Fruit fly (Drosophila melanogaster) whole organism, wandering third instar larva: ENCODE data around the gene CG34155.

ENCODE experiments used
- Abd-B ChIP-seq: fragments of >200 bp; optimal IDR thresholded peaks from 2 replicates; lab custom pipeline; 2017; ENCODE audit warnings: missing biosample characterization, missing genetic modification characterization
- CG32264 ChIP-seq: fragments of 200-800 bp; sonication (Bioruptor generic); optimal IDR thresholded peaks from 2 replicates; lab custom pipeline; 2016; ENCODE audit warnings: missing biosample characterization, missing genetic modification characterization
- CG9705 ChIP-seq: fragments of 200-800 bp; sonication (Bioruptor generic); optimal IDR thresholded peaks from 2 replicates; lab custom pipeline; 2018; ENCODE audit warnings: missing biosample characterization, mild to moderate bottlenecking, missing genetic modification characterization
- CrebA ChIP-seq: fragments of 200-800 bp; sonication (Bioruptor generic); optimal IDR thresholded peaks from 2 replicates; lab custom pipeline; 2016; ENCODE audit warnings: missing biosample characterization, mild to moderate bottlenecking, missing genetic modification characterization, borderline replicate concordance
- Dfd ChIP-seq: fragments of >200 bp; optimal IDR thresholded peaks from 2 replicates; lab custom pipeline; 2017; ENCODE audit warnings: missing biosample characterization, missing genetic modification characterization
- Dif ChIP-seq: fragments of 200-275, 200-300 bp; sonication (Bioruptor generic); optimal IDR thresholded peaks from 2 replicates; lab custom pipeline; 2018; ENCODE audit warnings: missing biosample characterization, missing genetic modification characterization; ENCODE audit not compliant: partially characterized antibody
- GATAd ChIP-seq: sonication (Bioruptor generic); optimal IDR thresholded peaks from 2 replicates; lab custom pipeline; 2016; ENCODE audit warnings: missing biosample characterization, missing genetic modification characterization
- HLH106 ChIP-seq: fragments of 200-800 bp; optimal IDR thresholded peaks from 3 replicates; lab custom pipeline; 2019; ENCODE audit warnings: missing biosample characterization, mild to moderate bottlenecking, missing genetic modification characterization, moderate library complexity
- Hnf4 ChIP-seq: fragments of 200-800 bp; sonication (Bioruptor generic); optimal IDR thresholded peaks from 2 replicates; lab custom pipeline; 2016; ENCODE audit warnings: missing biosample characterization, mild to moderate bottlenecking, missing genetic modification characterization
- Hr78 ChIP-seq: fragments of >200 bp; optimal IDR thresholded peaks from 2 replicates; lab custom pipeline; 2017; ENCODE audit warnings: missing biosample characterization, missing genetic modification characterization
- Hr83 ChIP-seq: fragments of 200-300 bp; sonication (Bioruptor generic); optimal IDR thresholded peaks from 2 replicates; lab custom pipeline; 2016; ENCODE audit warnings: missing biosample characterization, mild to moderate bottlenecking, missing genetic modification characterization, moderate library complexity; ENCODE audit not compliant: poor library complexity, severe bottlenecking
- Jra ChIP-seq: sonication (Bioruptor generic); optimal IDR thresholded peaks from 2 replicates; lab custom pipeline; 2016; ENCODE audit warnings: missing biosample characterization, missing genetic modification characterization
- Mio ChIP-seq: sonication (Bioruptor generic); optimal IDR thresholded peaks from 2 replicates; lab custom pipeline; 2016; ENCODE audit warnings: missing biosample characterization, missing genetic modification characterization
- Myc ChIP-seq: fragments of >200 bp; optimal IDR thresholded peaks from 2 replicates; lab custom pipeline; 2017
- N ChIP-seq: fragments of >200 bp; optimal IDR thresholded peaks from 2 replicates; lab custom pipeline; 2018; ENCODE audit warnings: missing biosample characterization, missing external identifiers, missing genetic modification characterization
- OdsH ChIP-seq: fragments of 200-800 bp; sonication (Bioruptor generic); optimal IDR thresholded peaks from 2 replicates; lab custom pipeline; 2016; ENCODE audit warnings: missing biosample characterization, mild to moderate bottlenecking, missing genetic modification characterization
- Rel ChIP-seq, 2 experiments: fragments of 200-800 bp; sonication (Bioruptor generic) in 1 of 2; optimal IDR thresholded peaks; 2 replicates in 1 of 2; 3 replicates in 1 of 2; lab custom pipeline; 2016 to 2019; ENCODE audit warnings: mild to moderate bottlenecking in 2 of 2, missing biosample characterization in 2 of 2, missing genetic modification characterization in 2 of 2, moderate library complexity in 1 of 2
- Sp1 ChIP-seq: fragments of 200-800 bp; sonication (Bioruptor generic); optimal IDR thresholded peaks from 3 replicates; lab custom pipeline; 2019; ENCODE audit warnings: missing biosample characterization, mild to moderate bottlenecking, missing genetic modification characterization, moderate library complexity
- Vsx2 ChIP-seq: fragments of 200-300, 225-300 bp; sonication (Bioruptor generic); optimal IDR thresholded peaks from 2 replicates; lab custom pipeline; 2018; ENCODE audit warnings: missing biosample characterization, missing genetic modification characterization; ENCODE audit not compliant: partially characterized antibody
- br ChIP-seq: fragments of 200-800 bp; sonication (Bioruptor generic); optimal IDR thresholded peaks from 2 replicates; lab custom pipeline; 2016; ENCODE audit warnings: missing biosample characterization, missing genetic modification characterization
- brk ChIP-seq: fragments of 200-800 bp; sonication (Bioruptor generic); optimal IDR thresholded peaks from 2 replicates; lab custom pipeline; 2016; ENCODE audit warnings: missing biosample characterization, mild to moderate bottlenecking, missing genetic modification characterization
- dl ChIP-seq, 2 experiments: fragments of 175-275, 200-275 bp in 1 of 2; fragments of 200-275 bp in 1 of 2; sonication (Bioruptor generic); optimal IDR thresholded peaks; lab custom pipeline; 2018; ENCODE audit warnings: mild to moderate bottlenecking in 2 of 2, missing biosample characterization in 2 of 2, missing genetic modification characterization in 2 of 2, moderate library complexity in 2 of 2; ENCODE audit not compliant: partially characterized antibody in 2 of 2, insufficient read depth in 1 of 2
- dmrt93B ChIP-seq: fragments of 200-800 bp; sonication (Bioruptor generic); optimal IDR thresholded peaks from 2 replicates; lab custom pipeline; 2018; ENCODE audit warnings: missing biosample characterization, mild to moderate bottlenecking, missing genetic modification characterization
- dsf ChIP-seq: sonication (Bioruptor generic); optimal IDR thresholded peaks from 2 replicates; lab custom pipeline; 2016; ENCODE audit warnings: missing biosample characterization, missing genetic modification characterization, borderline replicate concordance
- ey ChIP-seq: fragments of 200-800 bp; sonication (Bioruptor generic); optimal IDR thresholded peaks from 2 replicates; lab custom pipeline; 2016; ENCODE audit warnings: missing biosample characterization, missing genetic modification characterization
- foxo ChIP-seq, 2 experiments: fragments of 200-800 bp; sonication (Bioruptor generic); optimal IDR thresholded peaks; 2 replicates in 1 of 2; 3 replicates in 1 of 2; lab custom pipeline; 2016 to 2017; ENCODE audit warnings: missing biosample characterization in 2 of 2, missing genetic modification characterization in 2 of 2
- fru ChIP-seq: fragments of 200-800 bp; sonication (Bioruptor generic); optimal IDR thresholded peaks from 3 replicates; lab custom pipeline; 2016; ENCODE audit warnings: missing biosample characterization, mild to moderate bottlenecking, missing genetic modification characterization
- h ChIP-seq: fragments of 200-800 bp; sonication (Bioruptor generic); optimal IDR thresholded peaks from 3 replicates; lab custom pipeline; 2016; ENCODE audit warnings: missing biosample characterization, mild to moderate bottlenecking, missing genetic modification characterization
- jim ChIP-seq: fragments of 175-275, 200-325 bp; sonication (Bioruptor generic); optimal IDR thresholded peaks from 2 replicates; lab custom pipeline; 2016; ENCODE audit warnings: missing biosample characterization, mild to moderate bottlenecking, missing genetic modification characterization
- lola ChIP-seq: fragments of >200 bp; optimal IDR thresholded peaks from 2 replicates; lab custom pipeline; 2017; ENCODE audit warnings: missing biosample characterization, missing genetic modification characterization
- pan ChIP-seq: fragments of >200 bp; optimal IDR thresholded peaks from 2 replicates; lab custom pipeline; 2017
- psq ChIP-seq: fragments of 200-800 bp; sonication (Bioruptor generic); optimal IDR thresholded peaks from 3 replicates; lab custom pipeline; 2017; ENCODE audit warnings: missing biosample characterization, mild to moderate bottlenecking, missing genetic modification characterization, moderate library complexity
- rgr ChIP-seq: fragments of 200-800 bp; sonication (Bioruptor generic); optimal IDR thresholded peaks from 3 replicates; lab custom pipeline; 2016; ENCODE audit warnings: missing biosample characterization, mild to moderate bottlenecking, missing genetic modification characterization
- sage ChIP-seq: fragments of 200-800 bp; sonication (Bioruptor generic); optimal IDR thresholded peaks from 2 replicates; lab custom pipeline; 2016; ENCODE audit warnings: missing biosample characterization, mild to moderate bottlenecking, missing genetic modification characterization
- sv ChIP-seq: fragments of 200-800 bp; sonication (Bioruptor generic); optimal IDR thresholded peaks from 3 replicates; lab custom pipeline; 2016; ENCODE audit warnings: missing biosample characterization, missing genetic modification characterization
- tai ChIP-seq: sonication (Bioruptor generic); optimal IDR thresholded peaks from 2 replicates; lab custom pipeline; 2016; ENCODE audit warnings: missing biosample characterization, missing genetic modification characterization
- usp ChIP-seq: fragments of >200 bp; optimal IDR thresholded peaks from 2 replicates; lab custom pipeline; 2017; ENCODE audit warnings: missing biosample characterization, missing genetic modification characterization
- woc ChIP-seq: sonication (Bioruptor generic); optimal IDR thresholded peaks from 2 replicates; lab custom pipeline; 2016; ENCODE audit warnings: missing biosample characterization, mild to moderate bottlenecking, missing genetic modification characterization

CG34155 gene

DNA sequence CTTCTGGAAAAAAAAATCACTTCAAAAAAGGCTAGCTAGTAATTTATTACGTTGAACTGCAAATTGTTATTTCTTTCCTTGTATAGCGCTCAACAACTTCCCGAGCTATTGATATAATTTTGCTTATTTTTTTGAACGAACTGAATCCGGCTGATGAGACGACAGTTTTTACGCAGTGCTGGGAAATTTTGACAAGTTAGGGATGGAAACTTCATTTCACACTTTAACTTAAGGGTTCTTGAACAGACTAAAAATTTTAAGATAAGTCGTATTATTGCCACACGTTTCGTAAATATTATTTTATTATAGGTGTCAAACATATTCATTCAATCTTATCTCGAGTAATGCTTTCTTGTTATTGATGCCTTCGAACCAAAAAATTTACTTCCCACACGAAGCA lies 23.5 kb upstream of the CG34155 start, which contains the start of gene Rpt6R:
Gene Rpt6R, minus strand, starts transcription at position 156 of the 400 bp plus-strand sequence.
- TF ChIP-seq Hr83 (GFP tag; lab: Kevin White, UChicago), result no peak
- TF ChIP-seq Jra (GFP tag; lab: Kevin White, UChicago), result no peak
- no peak for TF ChIP-seq woc (GFP tag; lab: Kevin White, UChicago)
- TF ChIP-seq brk (GFP tag; lab: Kevin White, UChicago), result no peak
- no peak for TF ChIP-seq sage (GFP tag; lab: Kevin White, UChicago)
- TF ChIP-seq jim (GFP tag; lab: Kevin White, UChicago), result no peak
- TF ChIP-seq Myc (lab: Kevin White, UChicago), result no peak
- TF ChIP-seq N (GFP tag; lab: Kevin White, UChicago), result no peak
- TF ChIP-seq fru, result no peak
- no peak for TF ChIP-seq pan (lab: Kevin White, UChicago)
- no peak for TF ChIP-seq tai
- TF ChIP-seq dsf, result no peak
- no peak for TF ChIP-seq GATAd (GFP tag; lab: Kevin White, UChicago)
- no peak for TF ChIP-seq usp (GFP tag; lab: Kevin White, UChicago)
- TF ChIP-seq Abd-B (GFP tag; lab: Kevin White, UChicago), result no peak
- TF ChIP-seq Dfd (GFP tag; lab: Kevin White, UChicago), result no peak
- TF ChIP-seq dmrt93B (GFP tag; lab: Kevin White, UChicago), result no peak
- TF ChIP-seq sv, result no peak

DNA sequence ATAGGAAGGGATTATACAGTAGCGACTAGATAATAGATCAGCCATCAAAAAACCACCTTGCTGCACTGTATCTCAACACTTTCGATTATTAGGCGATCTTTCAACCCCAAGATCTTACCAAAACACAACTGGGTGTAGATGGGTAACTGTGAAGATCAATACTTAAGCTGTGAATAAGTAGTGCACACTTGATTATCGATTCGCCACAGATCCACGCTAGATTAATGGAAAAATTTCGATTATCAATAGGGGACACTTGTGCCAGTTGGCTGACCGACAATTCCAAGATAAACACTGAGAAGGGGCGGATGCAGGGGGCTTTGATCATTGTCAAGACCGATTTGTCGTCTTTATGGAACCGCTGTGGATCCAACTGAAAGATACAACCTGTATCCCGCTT lies 19.1 kb upstream of the CG34155 start, which contains the start of gene CG9702:
Gene CG9702, plus strand, starts transcription at position 301 of the 400 bp plus-strand sequence.
- TF ChIP-seq tai (no peak), usp (GFP tag; lab: Kevin White, UChicago) (no peak), HLH106 (no peak), Abd-B (GFP tag; lab: Kevin White, UChicago) (no peak), Hnf4 (GFP tag; lab: Kevin White, UChicago) (no peak)
- TF ChIP-seq, all 38 proteins: peak for 0

DNA sequence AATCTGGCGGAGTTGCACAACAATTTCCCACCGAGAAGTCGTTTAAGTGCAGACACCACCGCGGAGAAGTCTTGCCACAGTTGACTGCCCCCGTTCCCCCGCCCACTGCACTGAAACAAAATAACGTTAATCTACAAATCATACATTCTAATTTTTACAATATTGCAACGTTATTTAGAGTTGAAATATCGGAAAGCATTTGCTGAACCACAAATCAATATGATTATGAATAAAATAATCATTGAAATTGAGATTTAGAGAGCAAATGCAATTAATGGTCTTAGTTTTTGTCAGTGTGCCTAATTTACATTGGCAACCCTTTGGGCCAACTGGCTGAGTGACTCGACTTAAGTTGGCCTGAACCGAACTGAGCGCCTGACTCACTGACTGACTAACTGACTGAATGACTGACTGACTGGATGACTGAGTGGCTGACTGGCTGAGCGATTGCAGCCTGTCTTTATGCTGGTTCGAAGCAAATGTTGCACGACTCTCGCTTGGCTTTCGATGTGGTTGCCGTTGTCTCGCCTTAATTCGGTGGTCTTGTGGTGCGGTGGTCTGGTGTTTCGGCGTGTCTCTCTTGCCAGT lies 10.6 kb upstream of the CG34155 start:
- no peak for TF ChIP-seq pan (lab: Kevin White, UChicago)
- TF ChIP-seq N (GFP tag; lab: Kevin White, UChicago), result no peak
- peak; percentile 6 for TF ChIP-seq Mio (GFP tag; lab: Kevin White, UChicago)
- peak; percentile 62 for TF ChIP-seq dsf
- TF ChIP-seq Sp1 (GFP tag; lab: Kevin White, UChicago), result peak; percentile 90
- no peak for TF ChIP-seq tai
- TF ChIP-seq dl (GFP tag; optimal IDR thresholded peaks at IDR 0.05; lab: Kevin White, UChicago; ENCODE audit: insufficient read depth in 1 of 2, partially characterized antibody in 2 of 2), result peak in 1 of 2 experiments; percentile 24
- peak; percentile 37 to 95 for TF ChIP-seq foxo (GFP tag; optimal IDR thresholded peaks at IDR 0.05; lab: Kevin White, UChicago)
- no peak for TF ChIP-seq jim (GFP tag; lab: Kevin White, UChicago)
- TF ChIP-seq Abd-B (GFP tag; lab: Kevin White, UChicago), result no peak
- TF ChIP-seq h (GFP tag; lab: Kevin White, UChicago), result peak; percentile 95
- TF ChIP-seq GATAd (GFP tag; lab: Kevin White, UChicago), result no peak
- peak; percentile 83 for TF ChIP-seq brk (GFP tag; lab: Kevin White, UChicago)
- no peak for TF ChIP-seq Myc (lab: Kevin White, UChicago)
- TF ChIP-seq CG9705 (GFP tag; lab: Kevin White, UChicago), result peak; percentile 71
- TF ChIP-seq Vsx2, result no peak
- peak; percentile 92 for TF ChIP-seq HLH106
- no peak for TF ChIP-seq lola
- no peak for TF ChIP-seq Hr83 (GFP tag; lab: Kevin White, UChicago)
- peak; percentile 61 for TF ChIP-seq CrebA
- TF ChIP-seq Dfd (GFP tag; lab: Kevin White, UChicago), result no peak
- peak; percentile 80 for TF ChIP-seq sage (GFP tag; lab: Kevin White, UChicago)
- TF ChIP-seq Hr78 (GFP tag; lab: Kevin White, UChicago), result no peak
- TF ChIP-seq ey, result peak; percentile 92
- TF ChIP-seq dmrt93B (GFP tag; lab: Kevin White, UChicago), result peak; percentile 88
- peak; percentile 84 for TF ChIP-seq Jra (GFP tag; lab: Kevin White, UChicago)
- peak; percentile 27 for TF ChIP-seq Rel (GFP tag; optimal IDR thresholded peaks at IDR 0.05; lab: Kevin White, UChicago)
- peak; percentile 43 for TF ChIP-seq Rel (tag; optimal IDR thresholded peaks at IDR 0.05; lab: Kevin White, UChicago)
- TF ChIP-seq Dif (GFP tag; lab: Kevin White, UChicago), result peak; percentile 37
- TF ChIP-seq psq (GFP tag; lab: Kevin White, UChicago), result peak; percentile 80
- peak; percentile 91 for TF ChIP-seq OdsH (GFP tag; lab: Kevin White, UChicago)
- TF ChIP-seq fru, result peak; percentile 94
- peak; percentile 89 for TF ChIP-seq br (GFP tag; lab: Kevin White, UChicago)
- peak; percentile 67 for TF ChIP-seq sv
- peak; percentile 90 for TF ChIP-seq rgr (GFP tag; lab: Kevin White, UChicago)
- TF ChIP-seq CG32264 (GFP tag; lab: Kevin White, UChicago), result peak; percentile 71
- TF ChIP-seq Hnf4 (GFP tag; lab: Kevin White, UChicago), result peak; percentile 90
- TF ChIP-seq woc (GFP tag; lab: Kevin White, UChicago), result peak; percentile 94
- no peak for TF ChIP-seq usp (GFP tag; lab: Kevin White, UChicago)
